Worm (Caenorhabditis elegans): ENCODE measurements around the gene sdc-1.

ce11 chrX:16321327-16321726 is 45.8 kb downstream of the sdc-1 start:
- no peak for TF ChIP-seq sptf-1 (tag; optimal IDR thresholded peaks at IDR 0.05)
- TF ChIP-seq lin-13 (tag; optimal IDR thresholded peaks at IDR 0.05), result no peak
- no peak for TF ChIP-seq lsy-2 (tag; optimal IDR thresholded peaks at IDR 0.05)
- TF ChIP-seq blmp-1 (tag; optimal IDR thresholded peaks at IDR 0.05), result no peak
- TF ChIP-seq mep-1 (tag; optimal IDR thresholded peaks at IDR 0.05), result no peak
- TF ChIP-seq mab-5 (tag; optimal IDR thresholded peaks at IDR 0.05), result no peak
- no peak for TF ChIP-seq unc-39 (tag; optimal IDR thresholded peaks at IDR 0.05)
- no peak for TF ChIP-seq ceh-83 (GFP tag; optimal IDR thresholded peaks at IDR 0.05)
- no peak for TF ChIP-seq snpc-4 (tag; optimal IDR thresholded peaks at IDR 0.05)
- TF ChIP-seq unc-62 (GFP tag; optimal IDR thresholded peaks at IDR 0.05), result no peak
- TF ChIP-seq pha-4 (tag; optimal IDR thresholded peaks at IDR 0.05), result no peak
- TF ChIP-seq elt-3 (tag; optimal IDR thresholded peaks at IDR 0.05), result no peak
- TF ChIP-seq mls-2 (tag; optimal IDR thresholded peaks at IDR 0.05), result no peak
